Worm (Caenorhabditis elegans) whole organism, midembryonic: ENCODE measurements around the gene toca-2.
"Not testable (repeated sequence)": the region's sequence is repeated elsewhere in the genome, so short reads cannot be mapped to it uniquely, and the experiment has no call there.

Experiments used
- T22C8.4 ChIP-seq: fragments of 200-800 bp; sonication (Bioruptor generic); IDR thresholded peaks from 2 replicates; pipeline ENCODE4 v1.3.6; 2022; ENCODE audit warnings: missing genetic modification characterization, missing compliant biosample characterization
- cog-1 ChIP-seq: sonication (generic microtip); optimal IDR thresholded peaks from 2 replicates; lab custom pipeline; 2016; ENCODE audit warnings: missing genetic modification characterization, missing compliant biosample characterization
- flt-1 ChIP-seq: fragments of 200-800 bp; sonication (Bioruptor generic); IDR thresholded peaks from 2 replicates; pipeline ENCODE4 v1.3.6; 2022; ENCODE audit warnings: missing genetic modification characterization, missing compliant biosample characterization
- klf-2 ChIP-seq: fragments of 200-800 bp; sonication (Bioruptor generic); conservative IDR thresholded peaks from 2 replicates; pipeline ENCODE4 v1.3.6; 2022; ENCODE audit warnings: missing genetic modification reagents, missing genetic modification characterization, missing compliant biosample characterization
- med-1 ChIP-seq: sonication (generic microtip); optimal IDR thresholded peaks from 2 replicates; lab custom pipeline; 2017; ENCODE audit warnings: missing genetic modification characterization, mild to moderate bottlenecking, missing compliant biosample characterization, antibody characterized with exemption, missing genetic modification reagents; ENCODE audit not compliant: insufficient read depth
- ref-1 ChIP-seq: fragments of 200-800 bp; sonication (Bioruptor generic); conservative IDR thresholded peaks from 2 replicates; pipeline ENCODE4 v1.3.6; 2022; ENCODE audit warnings: missing genetic modification reagents, missing genetic modification characterization, missing compliant biosample characterization
- tab-1 ChIP-seq: fragments of 200-800 bp; sonication (Bioruptor generic); IDR thresholded peaks from 2 replicates; pipeline ENCODE4 v1.3.6; 2022; ENCODE audit warnings: missing genetic modification characterization, missing compliant biosample characterization
- ztf-23 ChIP-seq: fragments of 200-800 bp; sonication (Bioruptor generic); IDR thresholded peaks from 2 replicates; pipeline ENCODE4 v1.3.6; 2022; ENCODE audit warnings: missing genetic modification reagents, missing genetic modification characterization, missing compliant biosample characterization
- ztf-29 ChIP-seq: fragments of 200-800 bp; sonication (Bioruptor generic); IDR thresholded peaks from 2 replicates; pipeline ENCODE4 v1.3.6; 2022; ENCODE audit warnings: missing genetic modification reagents, missing genetic modification characterization, missing compliant biosample characterization

Gene toca-2

ce11 chrIII:13731589-13731988 lies 24.1 kb upstream of the toca-2 start, which contains the start of gene W06F12.2:
Gene W06F12.2 (minus strand): TSS chrIII:13731689.
- no peak for TF ChIP-seq ztf-29

DNA sequence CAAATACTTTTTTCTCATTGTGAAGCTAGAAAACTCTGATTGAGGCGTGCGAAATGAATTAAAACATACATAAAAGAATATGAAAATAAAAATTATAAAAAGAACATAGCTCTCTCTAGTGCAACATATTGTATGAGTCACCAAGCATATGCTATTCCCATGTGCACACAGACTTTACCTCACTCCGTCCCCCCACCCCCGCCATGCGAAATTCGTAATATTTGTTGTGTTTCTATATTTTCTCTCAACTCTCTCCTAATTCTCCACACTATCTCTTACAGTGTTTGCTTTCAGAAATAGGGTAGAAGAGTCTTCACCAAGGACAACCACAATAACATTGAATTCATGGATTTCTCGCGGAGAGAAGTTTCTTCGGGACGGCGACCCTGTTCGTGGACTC lies 23.0 kb upstream of the toca-2 start:
- TF ChIP-seq tab-1 (GFP tag; lab: Robert Waterston, UW): no peak
- no peak for TF ChIP-seq med-1 (GFP tag; lab: Kevin White, UChicago)
- TF ChIP-seq ztf-23 (GFP tag; lab: Robert Waterston, UW): no peak
- no peak for TF ChIP-seq T22C8.4
- no peak for TF ChIP-seq flt-1 (GFP tag; lab: Robert Waterston, UW)
- TF ChIP-seq ref-1 (GFP tag; lab: Robert Waterston, UW): no peak
- TF ChIP-seq klf-2: no peak
- no peak for TF ChIP-seq cog-1
- TF ChIP-seq ztf-29: no peak

DNA sequence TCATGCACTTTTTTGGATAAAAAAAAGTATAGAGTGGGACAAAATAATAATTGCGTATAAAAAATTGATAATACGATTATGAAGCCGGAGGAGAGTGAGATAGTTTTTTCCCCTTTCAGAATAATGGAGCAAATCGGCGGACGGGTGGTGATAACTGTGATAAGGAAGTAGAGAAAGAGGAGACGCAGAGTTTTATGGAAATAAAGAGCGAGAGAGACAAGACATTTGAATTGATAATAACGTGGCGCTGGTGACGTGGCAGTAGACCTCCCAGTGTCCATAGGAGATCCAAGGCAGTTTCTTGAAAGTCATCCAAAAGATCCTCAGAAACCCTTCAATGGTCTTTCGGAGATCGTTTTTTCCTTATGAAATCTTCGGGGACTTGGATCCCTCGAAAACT lies 21.9 kb upstream of the toca-2 start:
- TF ChIP-seq flt-1 (GFP tag; lab: Robert Waterston, UW) (no peak), tab-1 (GFP tag; lab: Robert Waterston, UW) (no peak), T22C8.4 (no peak), klf-2 (no peak), cog-1 (no peak), med-1 (GFP tag; lab: Kevin White, UChicago) (no peak), ztf-29 (no peak), ref-1 (GFP tag; lab: Robert Waterston, UW) (no peak), ztf-23 (GFP tag; lab: Robert Waterston, UW) (no peak)

ce11 chrIII:13735008-13735407 lies 20.7 kb upstream of the toca-2 start, which contains the start of gene W06F12.3:
Gene W06F12.3 (plus strand): TSS chrIII:13735030.
- TF ChIP-seq med-1 (GFP tag; lab: Kevin White, UChicago): no peak
- TF ChIP-seq flt-1 (GFP tag; lab: Robert Waterston, UW): no peak
- no peak for TF ChIP-seq tab-1 (GFP tag; lab: Robert Waterston, UW)
- TF ChIP-seq T22C8.4: no peak
- TF ChIP-seq ref-1 (GFP tag; lab: Robert Waterston, UW): no peak
- no peak for TF ChIP-seq ztf-29

ce11 chrIII:13741410-13741809 lies 14.3 kb upstream of the toca-2 start:
- TF ChIP-seq ztf-23 (GFP tag; lab: Robert Waterston, UW): no peak
- no peak for TF ChIP-seq ztf-29
- TF ChIP-seq T22C8.4: no peak
- TF ChIP-seq tab-1 (GFP tag; lab: Robert Waterston, UW): no peak
- no peak for TF ChIP-seq flt-1 (GFP tag; lab: Robert Waterston, UW)
- TF ChIP-seq med-1 (GFP tag; lab: Kevin White, UChicago): no peak
- TF ChIP-seq cog-1: no peak

DNA sequence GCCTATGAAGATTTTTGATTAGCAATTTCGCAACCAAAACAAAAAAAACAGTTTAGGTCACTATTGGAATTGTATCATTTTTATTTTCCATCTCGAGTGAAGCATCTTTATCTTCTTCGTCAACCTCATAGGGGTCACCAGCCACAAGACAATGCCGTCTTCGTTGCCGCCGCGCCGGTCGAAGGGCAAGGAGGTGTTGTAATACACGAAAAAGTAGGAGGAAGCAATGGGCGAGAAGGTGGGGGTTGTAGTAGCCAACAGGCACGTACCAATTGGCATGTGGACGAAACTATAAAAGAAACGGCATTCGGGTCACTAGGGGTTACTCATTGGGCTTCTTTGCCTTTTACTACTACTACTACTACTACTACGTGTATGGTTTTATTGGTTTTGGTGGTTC lies 13.7 kb upstream of the toca-2 start:
- no peak for TF ChIP-seq med-1 (GFP tag; lab: Kevin White, UChicago)
- TF ChIP-seq flt-1 (GFP tag; lab: Robert Waterston, UW): no peak
- no peak for TF ChIP-seq ztf-23 (GFP tag; lab: Robert Waterston, UW)
- no peak for TF ChIP-seq cog-1
- TF ChIP-seq tab-1 (GFP tag; lab: Robert Waterston, UW): no peak
- no peak for TF ChIP-seq T22C8.4
- TF ChIP-seq klf-2: no peak
- no peak for TF ChIP-seq ztf-29

DNA sequence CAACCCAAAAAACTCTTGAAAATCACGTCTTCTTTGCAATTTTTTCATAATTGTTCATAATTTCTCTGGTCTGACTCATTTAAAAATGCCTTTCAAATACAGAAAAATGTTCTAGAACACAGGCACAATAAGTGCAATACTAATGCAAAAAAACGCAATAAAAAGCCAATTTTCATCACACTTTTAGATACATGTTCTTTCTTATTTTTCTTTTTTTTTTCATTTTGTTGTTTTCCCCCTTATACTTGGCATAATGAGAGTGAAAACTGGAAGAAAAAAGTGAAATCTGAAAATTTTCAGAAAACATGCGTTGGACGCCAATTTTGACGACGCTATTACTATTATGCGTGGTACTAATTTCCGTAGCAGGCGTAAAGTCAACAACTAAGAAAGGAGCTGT lies 11.8 kb upstream of the toca-2 start, which contains the start of gene tyr-2:
Gene tyr-2, plus strand, starts transcription at position 301 of the 400 bp plus-strand sequence.
- TF ChIP-seq ztf-23 (GFP tag; lab: Robert Waterston, UW) (no peak), tab-1 (GFP tag; lab: Robert Waterston, UW) (no peak), klf-2 (no peak)

DNA sequence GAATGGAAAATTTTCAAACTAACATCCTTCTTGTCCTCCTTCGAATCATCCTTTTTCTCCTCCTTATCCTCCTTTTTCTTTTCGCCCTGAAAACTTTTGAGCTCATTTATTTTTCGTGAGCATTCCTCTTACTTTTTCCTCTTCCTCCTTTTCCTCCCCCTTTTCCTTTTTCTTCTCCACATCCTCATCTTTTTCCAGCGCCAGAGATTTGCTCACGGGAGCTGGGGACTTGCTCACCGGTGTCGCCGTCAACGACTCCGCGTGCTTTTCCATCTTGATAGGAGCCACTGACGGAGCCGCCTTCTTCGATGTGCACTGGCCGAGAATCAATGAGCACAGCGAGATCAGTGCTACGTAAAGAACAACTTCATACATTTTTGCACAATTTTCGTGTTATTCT lies 7.4 kb upstream of the toca-2 start, which contains the start of gene K08E3.2:
Gene K08E3.2, minus strand, starts transcription at position 375 of the 400 bp plus-strand sequence.
- TF ChIP-seq klf-2 (no peak), flt-1 (GFP tag; lab: Robert Waterston, UW) (no peak), med-1 (GFP tag; lab: Kevin White, UChicago) (no peak), ref-1 (GFP tag; lab: Robert Waterston, UW) (no peak), ztf-23 (GFP tag; lab: Robert Waterston, UW) (no peak), tab-1 (GFP tag; lab: Robert Waterston, UW) (no peak), cog-1 (no peak), ztf-29 (no peak), T22C8.4 (no peak)

ce11 chrIII:13751144-13751543 lies 4.6 kb upstream of the toca-2 start, which contains the start of gene mlc-7:
Gene mlc-7 (plus strand): TSS chrIII:13751444.
- TF ChIP-seq ztf-23 (GFP tag; lab: Robert Waterston, UW); ztf-29; flt-1 (GFP tag; lab: Robert Waterston, UW): not testable (repeated sequence)

- TF ChIP-seq tab-1 (GFP tag; lab: Robert Waterston, UW) (no peak), flt-1 (GFP tag; lab: Robert Waterston, UW) (no peak), klf-2 (no peak), ref-1 (GFP tag; lab: Robert Waterston, UW) (no peak), ztf-23 (GFP tag; lab: Robert Waterston, UW) (no peak), T22C8.4 (no peak), cog-1 (no peak), med-1 (GFP tag; lab: Kevin White, UChicago) (no peak), ztf-29 (no peak)
These were observed 4.0 kb downstream of the toca-2 start for ce11 chrIII:13759691-13760090.

- TF ChIP-seq ztf-29: no peak
- no peak for TF ChIP-seq med-1 (GFP tag; lab: Kevin White, UChicago)
- TF ChIP-seq ztf-23 (GFP tag; lab: Robert Waterston, UW): no peak
- no peak for TF ChIP-seq flt-1 (GFP tag; lab: Robert Waterston, UW)
- no peak for TF ChIP-seq T22C8.4
- no peak for TF ChIP-seq ref-1 (GFP tag; lab: Robert Waterston, UW)
These were observed 5.3 kb downstream of the toca-2 start for ce11 chrIII:13761022-13761421.
